Worm (Caenorhabditis elegans): Measurements from ENCODE around the gene nhr-93.
A peak's percentile ranks its signal among the peaks of the same experiment; 100 is the strongest.

The nhr-93 gene

ce11 chrV:3555986-3556385 is 17.8 kb upstream of the nhr-93 start, which contains the start of gene grl-30:
TSS of gene grl-30 (plus strand) at chrV:3556286.
- TF ChIP-seq F10E7.11 (tag; optimal IDR thresholded peaks at IDR 0.05) (no peak), lsy-27 (tag; optimal IDR thresholded peaks at IDR 0.05; ENCODE audit: borderline replicate concordance, insufficient read depth) (no peak), F22D6.2 (tag; optimal IDR thresholded peaks at IDR 0.05) (no peak), ceh-58 (GFP tag; IDR thresholded peaks at IDR 0.05) (no peak), somi-1 (GFP tag; optimal IDR thresholded peaks at IDR 0.05) (no peak), F37B4.10 (GFP tag; IDR thresholded peaks at IDR 0.05) (no peak), lag-1 (GFP tag; IDR thresholded peaks at IDR 0.05) (no peak), chd-7 (tag; optimal IDR thresholded peaks at IDR 0.05) (no peak), F55B11.4 (tag; optimal IDR thresholded peaks at IDR 0.05; ENCODE audit: borderline replicate concordance, insufficient read depth) (no peak), K11D2.4 (GFP tag; IDR thresholded peaks at IDR 0.05) (no peak), snpc-1.3 (tag; optimal IDR thresholded peaks at IDR 0.05; ENCODE audit: insufficient read depth) (no peak), xnd-1 (tag; optimal IDR thresholded peaks at IDR 0.05) (no peak), cebp-1 (GFP tag; IDR thresholded peaks at IDR 0.05) (no peak), cebp-1 (tag; optimal IDR thresholded peaks at IDR 0.05) (no peak), Y53G8AR.9 (GFP tag; conservative IDR thresholded peaks at IDR 0.05) (no peak), ztf-28 (GFP tag; IDR thresholded peaks at IDR 0.05) (no peak)

- TF ChIP-seq egrh-3 (GFP tag; IDR thresholded peaks at IDR 0.05) (peak; percentile 74; the same call in 1 of the 2 replicates), gei-17 (GFP tag; optimal IDR thresholded peaks at IDR 0.05) (no peak), zfh-2 (GFP tag; conservative IDR thresholded peaks at IDR 0.05) (peak; percentile 85)
Measured at ce11 chrV:3554869-3555268, 16.7 kb upstream of the nhr-93 start, which contains the start of gene grl-29. TSS of gene grl-29 (minus strand) at chrV:3555236.

- TF ChIP-seq nhr-80 (tag; optimal IDR thresholded peaks at IDR 0.05) (peak; percentile 56), mxl-1 (tag; optimal IDR thresholded peaks at IDR 0.05) (no peak), snpc-4 (GFP tag; optimal IDR thresholded peaks at IDR 0.05) (no peak), snpc-4 (tag; optimal IDR thresholded peaks at IDR 0.05) (no peak), lin-26 (GFP tag; IDR thresholded peaks at IDR 0.05) (no peak)
Measured at ce11 chrV:3552740-3553469, 14.7 kb upstream of the nhr-93 start, which contains the start of gene T24A6.20. TSS of gene T24A6.20 (plus strand) at chrV:3553134.

ce11 chrV:3551765-3552164 is 13.6 kb upstream of the nhr-93 start, which contains the start of gene grl-28:
TSS of gene grl-28 (minus strand) at chrV:3551865.
- no peak for TF ChIP-seq hlh-26 (GFP tag; conservative IDR thresholded peaks at IDR 0.05)
- no peak for TF ChIP-seq lin-40 (tag; optimal IDR thresholded peaks at IDR 0.05)
- no peak for TF ChIP-seq lsl-1 (GFP tag; optimal IDR thresholded peaks at IDR 0.05)
- TF ChIP-seq gei-17 (GFP tag; optimal IDR thresholded peaks at IDR 0.05), result no peak
- no peak for TF ChIP-seq ztf-28 (GFP tag; IDR thresholded peaks at IDR 0.05)
- no peak for TF ChIP-seq Y95B8A.8 (GFP tag; IDR thresholded peaks at IDR 0.05)
- TF ChIP-seq Y79H2A.3 (GFP tag; conservative IDR thresholded peaks at IDR 0.05), result no peak

- TF ChIP-seq F22D6.2 (tag; optimal IDR thresholded peaks at IDR 0.05) (no peak), nfyb-1 (GFP tag; IDR thresholded peaks at IDR 0.05) (no peak), unc-130 (GFP tag; optimal IDR thresholded peaks at IDR 0.05) (no peak), T26A5.8 (tag; optimal IDR thresholded peaks at IDR 0.05) (no peak)
Measured at ce11 chrV:3549553-3549952, 11.3 kb upstream of the nhr-93 start, which contains the start of gene sri-21. TSS of gene sri-21 (plus strand) at chrV:3549853.
